Fruit fly (Drosophila melanogaster) whole organism, embryonic: Measurements from ENCODE around the gene PIP4K.

ENCODE experiments used
- Antp ChIP-seq: fragments of 200-800 bp; sonication (Bioruptor generic); optimal IDR thresholded peaks from 3 replicates; lab custom pipeline; 2016; ENCODE audit warnings: missing biosample characterization, missing genetic modification characterization
- Asciz ChIP-seq: fragments of 200-800 bp; sonication (Bioruptor generic); optimal IDR thresholded peaks from 2 replicates; lab custom pipeline; 2017; ENCODE audit warnings: missing biosample characterization, mild to moderate bottlenecking, missing genetic modification characterization, missing genetic modification reagents
- Awh ChIP-seq: fragments of 200-800 bp; sonication (Bioruptor generic); IDR thresholded peaks from 2 replicates; pipeline ENCODE4, ENCODE4 v1.3.6; 2022; ENCODE audit warnings: missing biosample characterization, missing genetic modification characterization
- BEAF-32 ChIP-seq: fragments of 200-800 bp; sonication (Bioruptor generic); optimal IDR thresholded peaks from 3 replicates; lab custom pipeline; 2017; ENCODE audit warnings: missing biosample characterization, missing genetic modification characterization, mild to moderate bottlenecking, moderate library complexity, missing genetic modification reagents
- CG10654 ChIP-seq: fragments of 200-800 bp; sonication (Bioruptor generic); optimal IDR thresholded peaks from 2 replicates; lab custom pipeline; 2016; ENCODE audit warnings: missing biosample characterization, missing genetic modification characterization
- CG11456 ChIP-seq: fragments of 200-800 bp; sonication (Bioruptor generic); IDR thresholded peaks from 3 replicates; pipeline ENCODE4 v1.3.6; 2022; ENCODE audit warnings: missing biosample characterization, missing genetic modification characterization
- CG11723 ChIP-seq: fragments of 200-800 bp; sonication (Bioruptor generic); optimal IDR thresholded peaks from 2 replicates; lab custom pipeline; 2017; ENCODE audit warnings: missing biosample characterization, mild to moderate bottlenecking, missing genetic modification characterization
- CG12236 ChIP-seq: fragments of 200-800 bp; sonication (Bioruptor generic); optimal IDR thresholded peaks from 2 replicates; lab custom pipeline; 2016; ENCODE audit warnings: missing biosample characterization, missing genetic modification characterization
- CG13296 ChIP-seq: fragments of 200-800 bp; sonication (Bioruptor generic); optimal IDR thresholded peaks from 3 replicates; lab custom pipeline; 2018; ENCODE audit warnings: missing biosample characterization, mild to moderate bottlenecking, missing genetic modification characterization
- CG14050 ChIP-seq: fragments of 200-800 bp; sonication (Bioruptor generic); IDR thresholded peaks from 3 replicates; pipeline ENCODE4 v1.3.6; 2022; ENCODE audit warnings: missing biosample characterization, missing genetic modification characterization
- CG14441 ChIP-seq: fragments of 200-800 bp; sonication (Bioruptor generic); IDR thresholded peaks from 2 replicates; pipeline ENCODE4 v1.3.6; 2022; ENCODE audit warnings: missing biosample characterization, missing genetic modification characterization
- CG1529 ChIP-seq: fragments of 200-800 bp; sonication (Bioruptor generic); optimal IDR thresholded peaks from 3 replicates; lab custom pipeline; 2018; ENCODE audit warnings: missing biosample characterization, missing genetic modification characterization
- CG18619 ChIP-seq: fragments of 200-800 bp; sonication (Bioruptor generic); optimal IDR thresholded peaks from 3 replicates; lab custom pipeline; 2017; ENCODE audit warnings: missing biosample characterization, mild to moderate bottlenecking, missing genetic modification characterization
- CG2120 ChIP-seq: fragments of 200-800 bp; sonication (Bioruptor generic); optimal IDR thresholded peaks from 3 replicates; lab custom pipeline; 2016; ENCODE audit warnings: missing biosample characterization, missing genetic modification characterization
- CG30020 ChIP-seq: fragments of 200-800 bp; optimal IDR thresholded peaks from 2 replicates; lab custom pipeline; 2019; ENCODE audit warnings: missing biosample characterization, mild to moderate bottlenecking, missing genetic modification characterization, moderate library complexity
- CG30431 ChIP-seq: fragments of 200-800 bp; sonication (Bioruptor generic); optimal IDR thresholded peaks from 2 replicates; lab custom pipeline; 2017; ENCODE audit warnings: missing biosample characterization, missing genetic modification characterization
- CG33213 ChIP-seq: fragments of 200-800 bp; sonication (Bioruptor generic); optimal IDR thresholded peaks from 3 replicates; lab custom pipeline; 2016; ENCODE audit warnings: missing biosample characterization, missing genetic modification characterization
- CG7963 ChIP-seq: fragments of 200-800 bp; sonication (Bioruptor generic); IDR thresholded peaks from 3 replicates; pipeline ENCODE4 v1.3.6; 2022; ENCODE audit warnings: missing biosample characterization, missing genetic modification characterization; ENCODE audit not compliant: partially characterized antibody
- CG8290 ChIP-seq, 3 experiments: fragments of 200-800 bp; sonication (Bioruptor generic); optimal IDR thresholded peaks; 2 replicates each; lab custom pipeline; 2016 to 2019; ENCODE audit warnings: missing biosample characterization in 3 of 3, missing genetic modification characterization in 3 of 3, mild to moderate bottlenecking in 2 of 3, moderate library complexity in 1 of 3
- CG8924 ChIP-seq: fragments of 200-800 bp; optimal IDR thresholded peaks from 3 replicates; lab custom pipeline; 2019; ENCODE audit warnings: missing biosample characterization, mild to moderate bottlenecking, missing genetic modification characterization, moderate library complexity
- CoRest ChIP-seq: fragments of 200-800 bp; sonication (Bioruptor generic); optimal IDR thresholded peaks from 3 replicates; lab custom pipeline; 2018; ENCODE audit warnings: missing biosample characterization, mild to moderate bottlenecking, missing genetic modification characterization, moderate library complexity
- Dll ChIP-seq: fragments of 200-800 bp; sonication (Bioruptor generic); IDR thresholded peaks from 4 replicates; pipeline ENCODE4 v1.3.6; 2022; ENCODE audit warnings: missing biosample characterization, missing genetic modification characterization; ENCODE audit not compliant: partially characterized antibody
- Doc3 ChIP-seq: fragments of 200-800 bp; sonication (Bioruptor generic); IDR thresholded peaks from 3 replicates; pipeline ENCODE4 v1.3.6; 2022; ENCODE audit warnings: missing biosample characterization, missing genetic modification characterization; ENCODE audit not compliant: partially characterized antibody
- ERR ChIP-seq: fragments of 200-800 bp; sonication (Bioruptor generic); optimal IDR thresholded peaks from 2 replicates; lab custom pipeline; 2016; ENCODE audit warnings: missing biosample characterization, missing genetic modification characterization
- Ets97D ChIP-seq: fragments of 200-800 bp; sonication (Bioruptor generic); optimal IDR thresholded peaks from 3 replicates; lab custom pipeline; 2016; ENCODE audit warnings: missing biosample characterization, missing genetic modification characterization
- HLH54F ChIP-seq: fragments of 200-800 bp; sonication (Bioruptor generic); optimal IDR thresholded peaks from 3 replicates; lab custom pipeline; 2016; ENCODE audit warnings: missing biosample characterization, missing genetic modification characterization
- Meics ChIP-seq: fragments of 200-800 bp; sonication (Bioruptor generic); optimal IDR thresholded peaks from 2 replicates; lab custom pipeline; 2017; ENCODE audit warnings: missing biosample characterization, mild to moderate bottlenecking, missing genetic modification characterization
- Scr ChIP-seq: fragments of 200-800 bp; sonication (Bioruptor generic); IDR thresholded peaks from 2 replicates; pipeline ENCODE4 v1.3.6; 2022; ENCODE audit warnings: missing biosample characterization, missing genetic modification characterization; ENCODE audit not compliant: partially characterized antibody
- Sin3A ChIP-seq: fragments of >200 bp; optimal IDR thresholded peaks from 2 replicates; lab custom pipeline; 2018
- Sry-β ChIP-seq: fragments of 200-800 bp; sonication (Bioruptor generic); optimal IDR thresholded peaks from 2 replicates; lab custom pipeline; 2018; ENCODE audit warnings: missing biosample characterization, mild to moderate bottlenecking, missing genetic modification characterization, moderate library complexity
- Sry-δ ChIP-seq: fragments of 200-800 bp; sonication (Bioruptor generic); optimal IDR thresholded peaks from 2 replicates; lab custom pipeline; 2016; ENCODE audit warnings: missing biosample characterization, missing genetic modification characterization
- ac ChIP-seq: fragments of 200-800 bp; sonication (Bioruptor generic); optimal IDR thresholded peaks from 3 replicates; lab custom pipeline; 2017; ENCODE audit warnings: missing biosample characterization, mild to moderate bottlenecking, missing genetic modification characterization
- gce ChIP-seq: fragments of 200-800 bp; sonication (Bioruptor generic); IDR thresholded peaks from 3 replicates; pipeline ENCODE4 v1.3.6; 2022; ENCODE audit warnings: missing biosample characterization, missing genetic modification characterization
- grn ChIP-seq: fragments of 200-800 bp; sonication (Bioruptor generic); optimal IDR thresholded peaks from 3 replicates; lab custom pipeline; 2017; ENCODE audit warnings: missing biosample characterization, missing genetic modification characterization
- gsb ChIP-seq: fragments of 200-800 bp; sonication (Bioruptor generic); IDR thresholded peaks from 2 replicates; pipeline ENCODE4 v1.3.6; 2022; ENCODE audit warnings: missing biosample characterization, missing genetic modification characterization
- her ChIP-seq: fragments of 200-800 bp; sonication (Bioruptor generic); optimal IDR thresholded peaks from 2 replicates; lab custom pipeline; 2016; ENCODE audit warnings: missing biosample characterization, missing genetic modification characterization
- jigr1 ChIP-seq: fragments of 200-800 bp; sonication (Bioruptor generic); IDR thresholded peaks from 3 replicates; pipeline ENCODE4 v1.3.6; 2022; ENCODE audit warnings: missing biosample characterization, missing genetic modification characterization
- lab ChIP-seq: fragments of 200-800 bp; sonication (Bioruptor generic); optimal IDR thresholded peaks from 3 replicates; lab custom pipeline; 2017; ENCODE audit warnings: missing biosample characterization, missing genetic modification characterization, mild to moderate bottlenecking, moderate library complexity, missing genetic modification reagents
- nau ChIP-seq: fragments of 200-800 bp; sonication (Bioruptor generic); optimal IDR thresholded peaks from 3 replicates; lab custom pipeline; 2017; ENCODE audit warnings: missing biosample characterization, mild to moderate bottlenecking, missing genetic modification characterization, missing genetic modification reagents
- pfk ChIP-seq: fragments of 200-800 bp; sonication (Bioruptor generic); optimal IDR thresholded peaks from 2 replicates; lab custom pipeline; 2018; ENCODE audit warnings: missing biosample characterization, mild to moderate bottlenecking, missing genetic modification characterization, moderate library complexity
- repo ChIP-seq: fragments of 200-800 bp; sonication (Bioruptor generic); optimal IDR thresholded peaks from 2 replicates; lab custom pipeline; 2016; ENCODE audit warnings: missing biosample characterization, missing genetic modification characterization
- slp2 ChIP-seq: fragments of 200-800 bp; sonication (Bioruptor generic); optimal IDR thresholded peaks from 2 replicates; lab custom pipeline; 2016; ENCODE audit warnings: missing biosample characterization, missing genetic modification characterization
- trem ChIP-seq: fragments of 200-800 bp; optimal IDR thresholded peaks from 3 replicates; lab custom pipeline; 2019; ENCODE audit warnings: missing biosample characterization, mild to moderate bottlenecking, missing genetic modification characterization, moderate library complexity
- tup ChIP-seq: fragments of 200-800 bp; sonication (Bioruptor generic); optimal IDR thresholded peaks from 2 replicates; lab custom pipeline; 2016; ENCODE audit warnings: missing biosample characterization, mild to moderate bottlenecking, missing genetic modification characterization, moderate library complexity
- zf30C ChIP-seq: fragments of 200-800 bp; sonication (Bioruptor generic); optimal IDR thresholded peaks from 3 replicates; lab custom pipeline; 2018; ENCODE audit warnings: missing biosample characterization, mild to moderate bottlenecking, missing genetic modification characterization
- zfh1 ChIP-seq: fragments of 200-800 bp; sonication (Bioruptor generic); IDR thresholded peaks from 3 replicates; pipeline ENCODE4 v1.3.6; 2022; ENCODE audit warnings: missing biosample characterization, missing genetic modification characterization

Gene PIP4K

DNA sequence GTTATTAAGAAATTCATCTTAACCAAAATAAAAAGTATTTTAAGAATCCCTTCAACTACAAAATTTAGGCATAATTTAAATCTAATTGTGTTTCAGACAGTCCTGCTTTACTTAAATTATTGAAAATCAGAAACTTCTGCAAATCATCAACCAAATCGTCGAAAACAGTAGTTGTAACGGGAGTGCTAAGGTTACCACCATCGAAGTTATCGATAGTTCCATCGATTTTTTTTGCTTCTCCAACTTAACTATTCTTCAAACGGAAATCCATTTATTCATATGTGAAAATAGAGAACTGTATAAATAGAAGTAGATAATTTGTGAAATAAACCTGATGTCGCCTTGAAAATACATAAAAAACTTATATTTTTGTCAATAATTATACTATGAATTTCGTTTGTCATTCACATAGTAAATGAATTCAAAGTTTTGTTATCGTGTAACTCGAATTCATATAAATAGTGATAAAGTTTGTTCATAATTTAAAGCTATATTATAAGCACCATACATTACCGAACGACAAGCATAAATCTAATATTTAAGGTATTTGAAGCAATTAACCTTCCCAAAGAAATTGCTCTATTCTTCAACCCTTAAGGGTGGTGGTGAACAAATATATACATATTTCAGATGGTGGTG lies 35.1 kb upstream of the PIP4K start (continued):
- no peak for TF ChIP-seq repo (GFP tag; lab: Kevin White, UChicago)
- no peak for TF ChIP-seq tup (GFP tag; lab: Kevin White, UChicago)
- TF ChIP-seq CG14441 (GFP tag; lab: Robert Waterston, UW) = no peak
- no peak for TF ChIP-seq ac (GFP tag; lab: Kevin White, UChicago)
- no peak for TF ChIP-seq zf30C (GFP tag; lab: Kevin White, UChicago)
- TF ChIP-seq CG30431 (GFP tag; lab: Kevin White, UChicago) = no peak
- peak; percentile 23 for TF ChIP-seq trem
- TF ChIP-seq slp2 (GFP tag; lab: Kevin White, UChicago) = no peak
- peak; percentile 66 for TF ChIP-seq Sry-δ (GFP tag; lab: Kevin White, UChicago)
- no peak for TF ChIP-seq gce (GFP tag; lab: Robert Waterston, UW)
- TF ChIP-seq pfk (GFP tag; lab: Kevin White, UChicago) = peak; percentile 18
- peak; percentile 96 for TF ChIP-seq CG30020
- TF ChIP-seq CG1529 (GFP tag; lab: Kevin White, UChicago) = no peak
- TF ChIP-seq nau (GFP tag; lab: Kevin White, UChicago) = no peak
- no peak for TF ChIP-seq CG11456 (GFP tag; lab: Robert Waterston, UW)
- no peak for TF ChIP-seq lab (GFP tag; lab: Kevin White, UChicago)
- TF ChIP-seq Dll (GFP tag; lab: Robert Waterston, UW) = peak; percentile 44; the same call in 2 of the 4 replicates
- TF ChIP-seq CG2120 = peak; percentile 1
- TF ChIP-seq Awh (GFP tag; lab: Robert Waterston, UW) = no peak
- no peak for TF ChIP-seq HLH54F (GFP tag; lab: Kevin White, UChicago)
- TF ChIP-seq Meics (GFP tag; lab: Kevin White, UChicago) = no peak
- peak; percentile 20 for TF ChIP-seq her (GFP tag; lab: Kevin White, UChicago)
- peak; percentile 47 for TF ChIP-seq Ets97D
- TF ChIP-seq Sin3A = no peak
- no peak for TF ChIP-seq grn (GFP tag; lab: Kevin White, UChicago)
- TF ChIP-seq Antp (GFP tag; lab: Kevin White, UChicago) = no peak
- no peak for TF ChIP-seq CG12236 (GFP tag; lab: Kevin White, UChicago)
- TF ChIP-seq Doc3 (GFP tag; lab: Robert Waterston, UW) = 0 out of 3 replicates have a peak, but pooled peaks have one; percentile 29
- no peak for TF ChIP-seq CG14050 (GFP tag; lab: Robert Waterston, UW)
- no peak; the same call in 2 of the 3 replicates for TF ChIP-seq jigr1 (GFP tag; lab: Robert Waterston, UW)
- TF ChIP-seq CG8290 (GFP tag; optimal IDR thresholded peaks at IDR 0.05; lab: Kevin White, UChicago) = no peak
- no peak for TF ChIP-seq CG8290 (tag; optimal IDR thresholded peaks at IDR 0.05; lab: Kevin White, UChicago)
- no peak for TF ChIP-seq CoRest (tag; lab: Kevin White, UChicago)
- peak; percentile 67 for TF ChIP-seq BEAF-32 (GFP tag; lab: Kevin White, UChicago)
- no peak for TF ChIP-seq ERR (GFP tag; lab: Kevin White, UChicago)
- no peak for TF ChIP-seq CG10654 (GFP tag; lab: Kevin White, UChicago)
- TF ChIP-seq CG33213 (GFP tag; lab: Kevin White, UChicago) = no peak
- TF ChIP-seq zfh1 = no peak
- no peak for TF ChIP-seq CG7963
- no peak for TF ChIP-seq CG18619 (GFP tag; lab: Kevin White, UChicago)
- TF ChIP-seq Sry-β = no peak
- peak; percentile 25 for TF ChIP-seq CG8924
- TF ChIP-seq Scr = peak; percentile 63
- TF ChIP-seq Asciz (GFP tag; lab: Kevin White, UChicago) = no peak
- no peak for TF ChIP-seq gsb
- no peak for TF ChIP-seq CG13296 (GFP tag; lab: Kevin White, UChicago)
- TF ChIP-seq CG11723 (GFP tag; lab: Kevin White, UChicago) = peak; percentile 14
